Fruit fly (Drosophila melanogaster) whole organism, embryonic: ENCODE data around the gene SppL.

ENCODE experiments used
- CG11504 ChIP-seq: fragments of 200-800 bp; sonication (Bioruptor generic); optimal IDR thresholded peaks from 3 replicates; lab custom pipeline; 2019; ENCODE audit warnings: missing biosample characterization, mild to moderate bottlenecking, missing genetic modification characterization, moderate library complexity
- CG11723 ChIP-seq: fragments of 200-800 bp; sonication (Bioruptor generic); optimal IDR thresholded peaks from 2 replicates; lab custom pipeline; 2017; ENCODE audit warnings: missing biosample characterization, mild to moderate bottlenecking, missing genetic modification characterization
- CG12391 ChIP-seq: fragments of 200-800 bp; sonication (Bioruptor generic); optimal IDR thresholded peaks from 3 replicates; lab custom pipeline; 2018; ENCODE audit warnings: missing biosample characterization, mild to moderate bottlenecking, missing genetic modification characterization, moderate library complexity
- CG12769 ChIP-seq: fragments of 200-800 bp; sonication (Bioruptor generic); optimal IDR thresholded peaks from 2 replicates; lab custom pipeline; 2019; ENCODE audit warnings: missing biosample characterization, mild to moderate bottlenecking, missing genetic modification characterization, moderate library complexity
- CG13287 ChIP-seq: fragments of 200-800 bp; sonication (Bioruptor generic); IDR thresholded peaks from 2 replicates; pipeline ENCODE4 v1.3.6; 2022; ENCODE audit warnings: missing biosample characterization, missing genetic modification characterization; ENCODE audit not compliant: partially characterized antibody
- CG13775 ChIP-seq: fragments of 200-800 bp; sonication (Bioruptor generic); optimal IDR thresholded peaks from 3 replicates; lab custom pipeline; 2017; ENCODE audit warnings: missing biosample characterization, mild to moderate bottlenecking, missing genetic modification characterization
- CG14965 ChIP-seq: fragments of 200-800 bp; sonication (Bioruptor generic); optimal IDR thresholded peaks from 2 replicates; lab custom pipeline; 2016; ENCODE audit warnings: missing biosample characterization, missing genetic modification characterization, borderline replicate concordance
- CG1529 ChIP-seq: fragments of 200-800 bp; sonication (Bioruptor generic); optimal IDR thresholded peaks from 3 replicates; lab custom pipeline; 2018; ENCODE audit warnings: missing biosample characterization, missing genetic modification characterization
- CG1603 ChIP-seq: fragments of 200-800 bp; sonication (Bioruptor generic); optimal IDR thresholded peaks from 2 replicates; lab custom pipeline; 2019; ENCODE audit warnings: missing biosample characterization, mild to moderate bottlenecking, missing genetic modification characterization, moderate library complexity
- CG17186 ChIP-seq: fragments of 200-800 bp; sonication (Bioruptor generic); optimal IDR thresholded peaks from 3 replicates; lab custom pipeline; 2017; ENCODE audit warnings: missing biosample characterization, missing genetic modification reagents, missing genetic modification characterization
- CG17568 ChIP-seq: fragments of 200-800 bp; sonication (Bioruptor generic); optimal IDR thresholded peaks from 2 replicates; lab custom pipeline; 2018; ENCODE audit warnings: missing biosample characterization, mild to moderate bottlenecking, missing genetic modification characterization, moderate library complexity
- CG18011 ChIP-seq: fragments of 200-800 bp; sonication (Bioruptor generic); optimal IDR thresholded peaks from 2 replicates; lab custom pipeline; 2017; ENCODE audit warnings: missing biosample characterization, missing genetic modification characterization, mild to moderate bottlenecking, moderate library complexity, missing genotype
- CG4617 ChIP-seq: fragments of 200-800 bp; sonication (Bioruptor generic); optimal IDR thresholded peaks from 3 replicates; lab custom pipeline; 2016; ENCODE audit warnings: missing biosample characterization, missing genetic modification characterization, borderline replicate concordance
- CG4820 ChIP-seq: fragments of 200-800 bp; sonication (Bioruptor generic); optimal IDR thresholded peaks from 3 replicates; lab custom pipeline; 2016; ENCODE audit warnings: missing biosample characterization, missing genetic modification characterization
- CG6654 ChIP-seq: fragments of 200-800 bp; sonication (Bioruptor generic); optimal IDR thresholded peaks from 2 replicates; lab custom pipeline; 2017; ENCODE audit warnings: missing biosample characterization, mild to moderate bottlenecking, missing genetic modification characterization
- CG6765 ChIP-seq: fragments of 200-800 bp; sonication (Bioruptor generic); optimal IDR thresholded peaks from 3 replicates; lab custom pipeline; 2017; ENCODE audit warnings: missing biosample characterization, mild to moderate bottlenecking, missing genetic modification characterization
- CG6854 ChIP-seq: fragments of 200-800 bp; sonication (Bioruptor generic); optimal IDR thresholded peaks from 3 replicates; lab custom pipeline; 2017; ENCODE audit warnings: missing biosample characterization, mild to moderate bottlenecking, missing genetic modification characterization
- CG8290 ChIP-seq, 3 experiments: fragments of 200-800 bp; sonication (Bioruptor generic); optimal IDR thresholded peaks; 2 replicates each; lab custom pipeline; 2016 to 2019; ENCODE audit warnings: missing biosample characterization in 3 of 3, missing genetic modification characterization in 3 of 3, mild to moderate bottlenecking in 2 of 3, moderate library complexity in 1 of 3
- CG9797 ChIP-seq: fragments of 200-800 bp; sonication (Bioruptor generic); optimal IDR thresholded peaks from 3 replicates; lab custom pipeline; 2018; ENCODE audit warnings: missing biosample characterization, mild to moderate bottlenecking, missing genetic modification characterization
- CHES-1-like ChIP-seq: fragments of 200-800 bp; sonication (Bioruptor generic); optimal IDR thresholded peaks from 2 replicates; lab custom pipeline; 2016; ENCODE audit warnings: missing biosample characterization, missing genetic modification characterization
- Deaf1 ChIP-seq: fragments of 200-800 bp; optimal IDR thresholded peaks from 3 replicates; lab custom pipeline; 2019; ENCODE audit warnings: missing biosample characterization, mild to moderate bottlenecking, missing genetic modification characterization, moderate library complexity
- Dp ChIP-seq: fragments of 200-800 bp; sonication (Bioruptor generic); optimal IDR thresholded peaks from 2 replicates; lab custom pipeline; 2018; ENCODE audit warnings: missing biosample characterization, mild to moderate bottlenecking, missing genetic modification characterization, moderate library complexity
- HmgD ChIP-seq: fragments of 200-800 bp; sonication (Bioruptor generic); optimal IDR thresholded peaks from 3 replicates; lab custom pipeline; 2016; ENCODE audit warnings: missing biosample characterization, missing genetic modification characterization
- Lhr ChIP-seq: fragments of 200-800 bp; sonication (Bioruptor generic); optimal IDR thresholded peaks from 3 replicates; lab custom pipeline; 2017; ENCODE audit warnings: mild to moderate bottlenecking, missing biosample characterization, missing genetic modification reagents, missing genetic modification characterization
- MBD-R2 ChIP-seq: fragments of 200-800 bp; sonication (Bioruptor generic); IDR thresholded peaks from 2 replicates; pipeline ENCODE4 v1.3.6; 2022; ENCODE audit warnings: missing biosample characterization, missing genetic modification characterization
- Med ChIP-seq: fragments of 200-800 bp; sonication (Bioruptor generic); peaks from one replicate; lab custom pipeline; 2016; ENCODE audit warnings: missing biosample characterization, missing genetic modification characterization, mild to moderate bottlenecking, inconsistent platforms, moderate library complexity
- NFAT ChIP-seq: fragments of 200-800 bp; sonication (Bioruptor generic); IDR thresholded peaks from 2 replicates; pipeline ENCODE4 v1.3.6; 2022; ENCODE audit warnings: missing biosample characterization, missing genetic modification characterization
- NfI ChIP-seq: fragments of 200-800 bp; sonication (Bioruptor generic); optimal IDR thresholded peaks from 3 replicates; lab custom pipeline; 2018; ENCODE audit warnings: missing biosample characterization, mild to moderate bottlenecking, missing genetic modification characterization, moderate library complexity
- Optix ChIP-seq: fragments of 200-800 bp; sonication (Bioruptor generic); IDR thresholded peaks from 3 replicates; pipeline ENCODE4 v1.3.6; 2022; ENCODE audit warnings: missing biosample characterization, missing genetic modification characterization
- Rfx ChIP-seq: fragments of 200-800 bp; sonication (Bioruptor generic); IDR thresholded peaks from 2 replicates; pipeline ENCODE4 v1.3.6; 2022; ENCODE audit warnings: missing biosample characterization, missing genetic modification characterization
- Sin3A ChIP-seq: fragments of >200 bp; optimal IDR thresholded peaks from 2 replicates; lab custom pipeline; 2018
- Stat92E ChIP-seq, 3 experiments: fragments of >200 bp in 2 of 3; fragments of 200-800 bp in 1 of 3; sonication (Bioruptor generic) in 1 of 3; optimal IDR thresholded peaks; 2 replicates each; lab custom pipeline; 2017 to 2019; ENCODE audit warnings: missing biosample characterization in 3 of 3, missing genetic modification characterization in 3 of 3, mild to moderate bottlenecking in 1 of 3, moderate library complexity in 1 of 3
- YL-1 ChIP-seq: fragments of 200-800 bp; sonication (Bioruptor generic); optimal IDR thresholded peaks from 3 replicates; lab custom pipeline; 2017; ENCODE audit warnings: missing biosample characterization, mild to moderate bottlenecking, missing genetic modification characterization
- ash1 ChIP-seq: fragments of 200-800 bp; sonication (Bioruptor generic); optimal IDR thresholded peaks from 2 replicates; lab custom pipeline; 2018; ENCODE audit warnings: missing biosample characterization, mild to moderate bottlenecking, missing genetic modification characterization
- chn ChIP-seq: fragments of 200-800 bp; sonication (Bioruptor generic); optimal IDR thresholded peaks from 2 replicates; lab custom pipeline; 2016; ENCODE audit warnings: missing biosample characterization, missing genetic modification characterization
- ci ChIP-seq: fragments of 200-800 bp; sonication (Bioruptor generic); IDR thresholded peaks from 3 replicates; pipeline ENCODE4 v1.3.6; 2022; ENCODE audit warnings: missing biosample characterization, missing genetic modification characterization
- crol ChIP-seq: fragments of 200-800 bp; sonication (Bioruptor generic); IDR thresholded peaks from 2 replicates; pipeline ENCODE4 v1.3.6; 2022; ENCODE audit warnings: missing biosample characterization, missing genetic modification characterization
- cwo ChIP-seq: fragments of 200-800 bp; sonication (Bioruptor generic); optimal IDR thresholded peaks from 3 replicates; lab custom pipeline; 2017; ENCODE audit warnings: missing biosample characterization, missing genetic modification characterization, mild to moderate bottlenecking, moderate library complexity, missing genetic modification reagents
- danr ChIP-seq: fragments of 200-800 bp; sonication (Bioruptor generic); IDR thresholded peaks from 2 replicates; pipeline ENCODE4 v1.3.6; 2022; ENCODE audit warnings: missing biosample characterization, missing genetic modification characterization
- ewg ChIP-seq: fragments of 200-800 bp; sonication (Bioruptor generic); optimal IDR thresholded peaks from 3 replicates; lab custom pipeline; 2017; ENCODE audit warnings: mild to moderate bottlenecking, missing biosample characterization, missing genetic modification reagents, missing genetic modification characterization
- insv ChIP-seq, 2 experiments: fragments of 200-800 bp; sonication (Bioruptor generic); optimal IDR thresholded peaks; 3 replicates each; lab custom pipeline; 2016 to 2018; ENCODE audit warnings: missing biosample characterization in 2 of 2, missing genetic modification characterization in 2 of 2
- ken ChIP-seq: fragments of 200-800 bp; sonication (Bioruptor generic); IDR thresholded peaks from 3 replicates; pipeline ENCODE4 v1.3.6; 2022; ENCODE audit warnings: missing biosample characterization, missing genetic modification characterization
- phol ChIP-seq: fragments of 200-800 bp; sonication (Bioruptor generic); optimal IDR thresholded peaks from 3 replicates; lab custom pipeline; 2018; ENCODE audit warnings: missing biosample characterization, mild to moderate bottlenecking, missing genetic modification characterization, moderate library complexity
- prd ChIP-seq, 3 experiments: fragments of >200 bp in 2 of 3; fragments of 200-800 bp in 1 of 3; sonication (Bioruptor generic) in 1 of 3; optimal IDR thresholded peaks in 2 of 3; IDR thresholded peaks in 1 of 3; 2 replicates in 2 of 3; 3 replicates in 1 of 3; pipeline versions ENCODE4 v1.3.6 to Lab custom; 2017 to 2022; ENCODE audit warnings: missing biosample characterization in 1 of 3, missing genetic modification characterization in 1 of 3
- sens ChIP-seq: fragments of 200-800 bp; sonication (Bioruptor generic); peaks from one replicate; lab custom pipeline; 2016; ENCODE audit warnings: missing biosample characterization, missing genetic modification characterization
- sens-2 ChIP-seq: fragments of 200-800 bp; sonication (Bioruptor generic); IDR thresholded peaks from 2 replicates; pipeline ENCODE4 v1.3.6; 2022; ENCODE audit warnings: missing biosample characterization, missing genetic modification characterization
- sisA ChIP-seq: fragments of 200-800 bp; sonication (Bioruptor generic); IDR thresholded peaks from 2 replicates; pipeline ENCODE4 v1.3.6; 2022; ENCODE audit warnings: missing biosample characterization, missing genetic modification characterization
- tna ChIP-seq: fragments of 200-800 bp; sonication (Bioruptor generic); IDR thresholded peaks from 2 replicates; pipeline ENCODE4 v1.3.6; 2022; ENCODE audit warnings: missing biosample characterization, missing genetic modification characterization; ENCODE audit not compliant: partially characterized antibody
- yki ChIP-seq: fragments of >200 bp; optimal IDR thresholded peaks from 3 replicates; lab custom pipeline; 2018

Gene SppL

dm6 chr3R:25881915-25882314 lies at the start of gene SppL (continued):
- TF ChIP-seq phol (tag; lab: Kevin White, UChicago), result peak; percentile 62
- no peak for TF ChIP-seq danr
- no peak for TF ChIP-seq yki (lab: Kevin White, UChicago)
- peak; percentile 17; the same call in 1 of the 3 replicates for TF ChIP-seq ken (GFP tag; lab: Robert Waterston, UW)
- no peak for TF ChIP-seq Deaf1 (tag; lab: Kevin White, UChicago)
- TF ChIP-seq ash1, result no peak
- no peak for TF ChIP-seq CG6765 (GFP tag; lab: Kevin White, UChicago)
- no peak for TF ChIP-seq chn (GFP tag; lab: Kevin White, UChicago)
- TF ChIP-seq Med (GFP tag; lab: Kevin White, UChicago), result peak; percentile 66
- TF ChIP-seq CG8290 (GFP tag; optimal IDR thresholded peaks at IDR 0.05; lab: Kevin White, UChicago), result no peak
- TF ChIP-seq CG8290 (tag; optimal IDR thresholded peaks at IDR 0.05; lab: Kevin White, UChicago), result peak in 1 of 2 experiments; percentile 13
- TF ChIP-seq CG6654 (GFP tag; lab: Kevin White, UChicago), result no peak
- TF ChIP-seq CG1603 (tag; lab: Kevin White, UChicago), result peak; percentile 65
- TF ChIP-seq NfI (GFP tag; lab: Kevin White, UChicago), result no peak
- peak; percentile 68 for TF ChIP-seq CG18011 (GFP tag; lab: Kevin White, UChicago)
- TF ChIP-seq tna (GFP tag; lab: Robert Waterston, UW), result peak; percentile 12; the same call in 1 of the 2 replicates
- TF ChIP-seq Optix (GFP tag; lab: Robert Waterston, UW), result no peak
- peak; percentile 3 for TF ChIP-seq CG12769 (tag; lab: Kevin White, UChicago)
- TF ChIP-seq HmgD, result no peak
- no peak for TF ChIP-seq CG6854 (GFP tag; lab: Kevin White, UChicago)
- no peak for TF ChIP-seq NFAT
- TF ChIP-seq Stat92E (GFP tag; optimal IDR thresholded peaks at IDR 0.05; lab: Kevin White, UChicago), result peak in 1 of 3 experiments; percentile 41
- TF ChIP-seq ewg (GFP tag; lab: Kevin White, UChicago), result peak; percentile 71
- no peak for TF ChIP-seq cwo (GFP tag; lab: Kevin White, UChicago)
- TF ChIP-seq YL-1 (GFP tag; lab: Kevin White, UChicago), result peak; percentile 27
- no peak for TF ChIP-seq CG12391 (tag; lab: Kevin White, UChicago)
- TF ChIP-seq sisA (GFP tag; lab: Robert Waterston, UW), result no peak
- no peak for TF ChIP-seq crol (GFP tag; lab: Robert Waterston, UW)
- TF ChIP-seq sens (GFP tag; lab: Kevin White, UChicago), result peak; percentile 35
- TF ChIP-seq CG17568 (GFP tag; lab: Kevin White, UChicago), result no peak
- no peak for TF ChIP-seq CG4820 (GFP tag; lab: Kevin White, UChicago)
- peak; percentile 41 for TF ChIP-seq Dp (GFP tag; lab: Kevin White, UChicago)
- TF ChIP-seq CG11723 (GFP tag; lab: Kevin White, UChicago), result no peak
- TF ChIP-seq MBD-R2 (GFP tag; lab: Robert Waterston, UW), result peak; percentile 45; the same call in 1 of the 2 replicates
- no peak for TF ChIP-seq CHES-1-like (GFP tag; lab: Kevin White, UChicago)

dm6 chr3R:25851224-25851682 lies 30.5 kb upstream of the SppL start, which contains the start of the genes CG14545 and CG5886:
TSS of gene CG14545 (minus strand) at chr3R:25851291.
TSS of gene CG5886 (plus strand) at chr3R:25851632.
- TF ChIP-seq Dp (GFP tag; lab: Kevin White, UChicago) (peak; percentile 80), Med (GFP tag; lab: Kevin White, UChicago) (peak; percentile 63), prd (optimal IDR thresholded peaks at IDR 0.05; lab: Kevin White, UChicago) (no peak), prd (GFP tag; IDR thresholded peaks at IDR 0.05; lab: Robert Waterston, UW) (0 out of 3 replicates have a peak, but pooled peaks have one; percentile 5), CG13775 (GFP tag; lab: Kevin White, UChicago) (no peak), Rfx (GFP tag; lab: Robert Waterston, UW) (peak; percentile 18; the same call in 1 of the 2 replicates), YL-1 (GFP tag; lab: Kevin White, UChicago) (peak; percentile 19), ci (GFP tag; lab: Robert Waterston, UW) (0 out of 3 replicates have a peak, but pooled peaks have one; percentile 45), insv (GFP tag; optimal IDR thresholded peaks at IDR 0.05; lab: Kevin White, UChicago) (peak in 1 of 2 experiments; percentile 3), CG17186 (GFP tag; lab: Kevin White, UChicago) (peak; percentile 100), CG13287 (0 out of 2 replicates have a peak, but pooled peaks have one; percentile 47), Sin3A (lab: Kevin White, UChicago) (peak; percentile 94), CG11504 (tag; lab: Kevin White, UChicago) (peak; percentile 10), CG4617 (GFP tag; lab: Kevin White, UChicago) (peak; percentile 29), sens-2 (no peak), Lhr (GFP tag; lab: Kevin White, UChicago) (peak; percentile 74), CG9797 (peak; percentile 85), CG14965 (GFP tag; lab: Kevin White, UChicago) (peak; percentile 36), CG1529 (GFP tag; lab: Kevin White, UChicago) (no peak)
